Worm (Caenorhabditis elegans) whole organism, midembryonic: ENCODE measurements around the gene F57B1.9.

Experiments used
- cog-1 ChIP-seq: sonication (generic microtip); optimal IDR thresholded peaks from 2 replicates; lab custom pipeline; 2016; ENCODE audit warnings: missing genetic modification characterization, missing compliant biosample characterization
- flt-1 ChIP-seq: fragments of 200-800 bp; sonication (Bioruptor generic); IDR thresholded peaks from 2 replicates; pipeline ENCODE4 v1.3.6; 2022; ENCODE audit warnings: missing genetic modification characterization, missing compliant biosample characterization
- klf-2 ChIP-seq: fragments of 200-800 bp; sonication (Bioruptor generic); conservative IDR thresholded peaks from 2 replicates; pipeline ENCODE4 v1.3.6; 2022; ENCODE audit warnings: missing genetic modification reagents, missing genetic modification characterization, missing compliant biosample characterization
- med-1 ChIP-seq: sonication (generic microtip); optimal IDR thresholded peaks from 2 replicates; lab custom pipeline; 2017; ENCODE audit warnings: missing genetic modification characterization, mild to moderate bottlenecking, missing compliant biosample characterization, antibody characterized with exemption, missing genetic modification reagents; ENCODE audit not compliant: insufficient read depth
- tab-1 ChIP-seq: fragments of 200-800 bp; sonication (Bioruptor generic); IDR thresholded peaks from 2 replicates; pipeline ENCODE4 v1.3.6; 2022; ENCODE audit warnings: missing genetic modification characterization, missing compliant biosample characterization
- ztf-23 ChIP-seq: fragments of 200-800 bp; sonication (Bioruptor generic); IDR thresholded peaks from 2 replicates; pipeline ENCODE4 v1.3.6; 2022; ENCODE audit warnings: missing genetic modification reagents, missing genetic modification characterization, missing compliant biosample characterization
- ztf-29 ChIP-seq: fragments of 200-800 bp; sonication (Bioruptor generic); IDR thresholded peaks from 2 replicates; pipeline ENCODE4 v1.3.6; 2022; ENCODE audit warnings: missing genetic modification reagents, missing genetic modification characterization, missing compliant biosample characterization

DNA sequence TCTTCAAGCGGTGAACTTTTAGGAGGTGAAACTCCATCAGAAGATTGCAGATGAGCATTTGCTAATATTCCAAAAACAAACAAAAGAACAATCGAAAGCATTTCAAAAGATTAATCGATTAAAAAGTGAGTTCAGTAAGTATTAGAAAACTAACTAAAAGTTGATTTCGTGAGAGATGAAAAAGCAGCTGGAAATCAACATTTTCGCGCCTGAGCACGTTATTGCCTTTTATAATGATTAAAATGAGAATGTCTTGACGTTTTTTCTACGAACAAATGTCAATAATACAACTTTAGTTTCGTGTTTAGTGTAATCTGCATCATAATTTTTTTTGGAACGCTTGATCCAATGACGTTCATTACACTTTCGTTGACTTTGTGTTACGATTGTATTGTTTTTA lies at the start of gene F57B1.9:
- TF ChIP-seq ztf-29 (GFP tag; lab: Robert Waterston, UW) (no peak), tab-1 (GFP tag; lab: Robert Waterston, UW) (no peak), med-1 (GFP tag; lab: Kevin White, UChicago) (no peak), flt-1 (GFP tag; lab: Robert Waterston, UW) (no peak), cog-1 (no peak), klf-2 (no peak), ztf-23 (GFP tag; lab: Robert Waterston, UW) (no peak)
